Fruit fly (Drosophila melanogaster) whole organism, embryonic: ENCODE data around the gene Sfp70A4.

Source experiments
- CG14014 ChIP-seq: fragments of 200-800 bp; sonication (Bioruptor generic); IDR thresholded peaks from 2 replicates; pipeline ENCODE4 v1.3.6; 2022; ENCODE audit warnings: missing biosample characterization, missing genetic modification characterization
- CG17912 ChIP-seq: fragments of 200-800 bp; sonication (Bioruptor generic); optimal IDR thresholded peaks from 2 replicates; lab custom pipeline; 2018; ENCODE audit warnings: missing biosample characterization, mild to moderate bottlenecking, missing genetic modification characterization
- CG3847 ChIP-seq: fragments of 200-800 bp; sonication (Bioruptor generic); IDR thresholded peaks from 2 replicates; pipeline ENCODE4 v1.3.6; 2022; ENCODE audit warnings: missing biosample characterization, missing genetic modification characterization
- CG7556 ChIP-seq: fragments of 200-800 bp; sonication (Bioruptor generic); optimal IDR thresholded peaks from 2 replicates; lab custom pipeline; 2017; ENCODE audit warnings: missing biosample characterization, mild to moderate bottlenecking, missing genetic modification characterization
- Dll ChIP-seq: fragments of 200-800 bp; sonication (Bioruptor generic); IDR thresholded peaks from 4 replicates; pipeline ENCODE4 v1.3.6; 2022; ENCODE audit warnings: missing biosample characterization, missing genetic modification characterization; ENCODE audit not compliant: partially characterized antibody
- Lpt ChIP-seq: fragments of >200 bp; optimal IDR thresholded peaks from 2 replicates; lab custom pipeline; 2018; ENCODE audit warnings: missing biosample characterization, missing genetic modification characterization
- Nf-YA ChIP-seq: fragments of 200-800 bp; sonication (Bioruptor generic); IDR thresholded peaks from 2 replicates; pipeline ENCODE4 v1.3.6; 2022; ENCODE audit warnings: missing biosample characterization, missing genetic modification characterization
- croc ChIP-seq: fragments of 200-800 bp; sonication (Bioruptor generic); conservative IDR thresholded peaks from 3 replicates; pipeline ENCODE4 v1.3.6; 2022; ENCODE audit warnings: missing biosample characterization, missing genetic modification characterization
- fu2 ChIP-seq: fragments of 200-800 bp; sonication (Bioruptor generic); optimal IDR thresholded peaks from 2 replicates; lab custom pipeline; 2016; ENCODE audit warnings: missing biosample characterization, missing genetic modification characterization
- lbe ChIP-seq: fragments of 200-800 bp; sonication (Bioruptor generic); optimal IDR thresholded peaks from 2 replicates; lab custom pipeline; 2016; ENCODE audit warnings: missing biosample characterization, mild to moderate bottlenecking, missing genetic modification characterization
- sc ChIP-seq, 3 experiments: fragments of >200 bp in 2 of 3; fragments of 200-800 bp in 1 of 3; sonication (Bioruptor generic) in 1 of 3; optimal IDR thresholded peaks; 2 replicates in 2 of 3; 3 replicates in 1 of 3; lab custom pipeline; 2017; ENCODE audit warnings: mild to moderate bottlenecking in 1 of 3, missing biosample characterization in 1 of 3, missing genetic modification characterization in 1 of 3, missing genetic modification reagents in 1 of 3

DNA sequence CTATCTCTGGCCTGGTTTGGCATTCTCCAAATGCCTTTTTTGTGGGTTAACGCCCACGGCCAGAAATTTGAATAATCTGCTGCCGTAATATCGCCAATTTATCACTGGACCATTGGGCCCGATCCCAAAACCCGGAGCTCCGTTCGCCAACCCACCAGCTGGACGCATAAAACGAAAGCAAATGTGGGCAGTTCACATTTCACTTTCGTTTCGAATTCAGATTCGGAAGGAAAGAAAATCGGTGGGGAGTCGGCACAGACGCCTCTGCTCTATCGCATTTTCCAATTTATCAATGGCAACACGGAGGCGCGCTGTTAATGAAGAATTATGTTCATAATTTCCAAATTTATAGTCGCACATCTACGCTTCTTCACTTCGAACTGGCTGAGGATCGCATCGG, 46.6 kb downstream of the Sfp70A4 start:
- no peak for TF ChIP-seq Lpt
- TF ChIP-seq Dll (GFP tag; lab: Robert Waterston, UW), result no peak
- no peak for TF ChIP-seq sc (optimal IDR thresholded peaks at IDR 0.05; lab: Kevin White, UChicago)
- TF ChIP-seq sc (GFP tag; optimal IDR thresholded peaks at IDR 0.05; lab: Kevin White, UChicago), result no peak
- no peak for TF ChIP-seq Nf-YA (GFP tag; lab: Robert Waterston, UW)
- TF ChIP-seq fu2 (GFP tag; lab: Kevin White, UChicago), result no peak
- TF ChIP-seq CG17912 (GFP tag; lab: Kevin White, UChicago), result no peak
- no peak for TF ChIP-seq CG3847 (GFP tag; lab: Robert Waterston, UW)
- no peak for TF ChIP-seq CG7556 (GFP tag; lab: Kevin White, UChicago)
- TF ChIP-seq lbe (GFP tag; lab: Kevin White, UChicago), result no peak
- no peak for TF ChIP-seq croc (GFP tag; lab: Robert Waterston, UW)
- no peak for TF ChIP-seq CG14014 (GFP tag; lab: Robert Waterston, UW)
